Worm (Caenorhabditis elegans) whole organism, late embryonic: ENCODE measurements around the gene ect-2.

Source experiments
- che-1 ChIP-seq: sonication (generic microtip); optimal IDR thresholded peaks from 2 replicates; lab custom pipeline; 2016; ENCODE audit warnings: mild to moderate bottlenecking, missing genetic modification characterization, missing compliant biosample characterization
- dve-1 ChIP-seq: sonication (generic microtip); optimal IDR thresholded peaks from 2 replicates; lab custom pipeline; 2017; ENCODE audit warnings: antibody characterized with exemption, mild to moderate bottlenecking, missing genetic modification characterization, missing compliant biosample characterization
- elt-2 ChIP-seq: sonication (generic microtip); optimal IDR thresholded peaks from 2 replicates; lab custom pipeline; 2016; ENCODE audit warnings: missing genetic modification reagents, missing genetic modification characterization, missing compliant biosample characterization
- elt-4 ChIP-seq: sonication (generic microtip); optimal IDR thresholded peaks from 2 replicates; lab custom pipeline; 2016; ENCODE audit warnings: missing genetic modification characterization, missing compliant biosample characterization
- fkh-10 ChIP-seq: fragments of 150-350 bp; optimal IDR thresholded peaks from 2 replicates; lab custom pipeline; 2014; ENCODE audit warnings: missing biosample characterization, missing genetic modification reagents, missing genetic modification characterization
- hlh-15 ChIP-seq: sonication (generic microtip); optimal IDR thresholded peaks from 2 replicates; lab custom pipeline; 2016; ENCODE audit warnings: missing genetic modification characterization, missing compliant biosample characterization
- lin-11 ChIP-seq: fragments of 200-800 bp; sonication (Bioruptor generic); optimal IDR thresholded peaks from 2 replicates; lab custom pipeline; 2018; ENCODE audit warnings: mild to moderate bottlenecking, missing genetic modification characterization, missing compliant biosample characterization
- nhr-11 ChIP-seq: fragments of 150-350 bp; optimal IDR thresholded peaks from 2 replicates; lab custom pipeline; 2014; ENCODE audit warnings: missing biosample characterization, missing genetic modification characterization
- nhr-232 ChIP-seq: sonication (generic microtip); optimal IDR thresholded peaks from 2 replicates; lab custom pipeline; 2016; ENCODE audit warnings: missing genetic modification characterization, missing compliant biosample characterization

- no peak for TF ChIP-seq nhr-232 (tag; lab: Kevin White, UChicago)
- no peak for TF ChIP-seq nhr-11 (tag; lab: Kevin White, UChicago)
- TF ChIP-seq elt-4 (tag; lab: Kevin White, UChicago): no peak
- TF ChIP-seq che-1 (tag; lab: Kevin White, UChicago): no peak
- TF ChIP-seq lin-11 (tag; lab: Kevin White, UChicago): no peak
- TF ChIP-seq fkh-10 (GFP tag; lab: Kevin White, UChicago): no peak
- no peak for TF ChIP-seq hlh-15 (tag; lab: Kevin White, UChicago)
- no peak for TF ChIP-seq dve-1 (tag; lab: Kevin White, UChicago)
- TF ChIP-seq elt-2 (tag; lab: Kevin White, UChicago): peak; percentile 32
Measured at ce11 chrII:10798429-10798893, 14.7 kb upstream of the ect-2 start, which contains the start of gene npp-19.
